Worm (Caenorhabditis elegans): ENCODE measurements around the gene F09E10.1.

- no peak for TF ChIP-seq dao-5 (tag; optimal IDR thresholded peaks at IDR 0.05)
- no peak for TF ChIP-seq W03F9.2 (tag; optimal IDR thresholded peaks at IDR 0.05)
Observed at ce11 chrX:1524559-1524958, 22.0 kb downstream of the F09E10.1 start.

Data from whole organism, L4/young adult.